Fruit fly (Drosophila melanogaster) whole organism, embryonic: ENCODE results near the gene Pp1alpha-96A.

Experiments
- ATbp ChIP-seq: fragments of 200-800 bp; sonication (Bioruptor generic); optimal IDR thresholded peaks from 2 replicates; lab custom pipeline; 2017; ENCODE audit warnings: missing biosample characterization, mild to moderate bottlenecking, missing genetic modification characterization, missing genetic modification reagents
- B-H2 ChIP-seq: fragments of 200-800 bp; sonication (Bioruptor generic); optimal IDR thresholded peaks from 2 replicates; lab custom pipeline; 2018; ENCODE audit warnings: missing biosample characterization, mild to moderate bottlenecking, missing genetic modification characterization
- Bteb2 ChIP-seq: fragments of 200-800 bp; sonication (Bioruptor generic); optimal IDR thresholded peaks from 2 replicates; lab custom pipeline; 2016; ENCODE audit warnings: missing biosample characterization, missing genetic modification characterization
- CG10267 ChIP-seq: fragments of 200-800 bp; sonication (Bioruptor generic); optimal IDR thresholded peaks from 2 replicates; lab custom pipeline; 2018; ENCODE audit warnings: missing biosample characterization, mild to moderate bottlenecking, missing genetic modification characterization, moderate library complexity
- CG11504 ChIP-seq: fragments of 200-800 bp; sonication (Bioruptor generic); optimal IDR thresholded peaks from 3 replicates; lab custom pipeline; 2019; ENCODE audit warnings: missing biosample characterization, mild to moderate bottlenecking, missing genetic modification characterization, moderate library complexity
- CG12104 ChIP-seq: fragments of 200-800 bp; sonication (Bioruptor generic); optimal IDR thresholded peaks from 3 replicates; lab custom pipeline; 2016; ENCODE audit warnings: missing biosample characterization, missing genetic modification characterization
- CG12155 ChIP-seq: fragments of 200-800 bp; sonication (Bioruptor generic); optimal IDR thresholded peaks from 3 replicates; lab custom pipeline; 2016; ENCODE audit warnings: missing biosample characterization, missing genetic modification characterization
- CG13894 ChIP-seq: fragments of 200-800 bp; sonication (Bioruptor generic); optimal IDR thresholded peaks from 3 replicates; lab custom pipeline; 2018; ENCODE audit warnings: missing biosample characterization, mild to moderate bottlenecking, missing genetic modification characterization, moderate library complexity
- CG14050 ChIP-seq: fragments of 200-800 bp; sonication (Bioruptor generic); IDR thresholded peaks from 3 replicates; pipeline ENCODE4 v1.3.6; 2022; ENCODE audit warnings: missing biosample characterization, missing genetic modification characterization
- CG16813 ChIP-seq: fragments of 200-800 bp; sonication (Bioruptor generic); IDR thresholded peaks from 3 replicates; pipeline ENCODE4 v1.3.6; 2022; ENCODE audit warnings: missing biosample characterization, missing genetic modification characterization; ENCODE audit not compliant: partially characterized antibody
- CG17361 ChIP-seq: fragments of 200-800 bp; sonication (Bioruptor generic); IDR thresholded peaks from 3 replicates; pipeline ENCODE4 v1.3.6; 2022; ENCODE audit warnings: missing biosample characterization, missing genetic modification characterization
- CG30403 ChIP-seq: fragments of 200-800 bp; sonication (Bioruptor generic); optimal IDR thresholded peaks from 3 replicates; lab custom pipeline; 2016; ENCODE audit warnings: missing biosample characterization, missing genetic modification characterization
- CG33557 ChIP-seq: fragments of 200-800 bp; sonication (Bioruptor generic); optimal IDR thresholded peaks from 2 replicates; lab custom pipeline; 2019; ENCODE audit warnings: missing biosample characterization, mild to moderate bottlenecking, missing genetic modification characterization, moderate library complexity
- CG4328 ChIP-seq: fragments of 200-800 bp; sonication (Bioruptor generic); optimal IDR thresholded peaks from 3 replicates; lab custom pipeline; 2017; ENCODE audit warnings: missing biosample characterization, missing genetic modification reagents, missing genetic modification characterization
- CG4424 ChIP-seq: fragments of 200-800 bp; sonication (Bioruptor generic); optimal IDR thresholded peaks from 3 replicates; lab custom pipeline; 2016; ENCODE audit warnings: missing biosample characterization, missing genetic modification characterization
- CG7786 ChIP-seq: fragments of 200-800 bp; sonication (Bioruptor generic); optimal IDR thresholded peaks from 2 replicates; lab custom pipeline; 2016; ENCODE audit warnings: missing biosample characterization, missing genetic modification characterization
- CG8924 ChIP-seq: fragments of 200-800 bp; optimal IDR thresholded peaks from 3 replicates; lab custom pipeline; 2019; ENCODE audit warnings: missing biosample characterization, mild to moderate bottlenecking, missing genetic modification characterization, moderate library complexity
- CG9609 ChIP-seq: fragments of 200-800 bp; sonication (Bioruptor generic); optimal IDR thresholded peaks from 3 replicates; lab custom pipeline; 2016; ENCODE audit warnings: missing biosample characterization, missing genetic modification characterization
- CG9727 ChIP-seq: fragments of 200-800 bp; sonication (Bioruptor generic); optimal IDR thresholded peaks from 3 replicates; lab custom pipeline; 2017; ENCODE audit warnings: missing biosample characterization, mild to moderate bottlenecking, missing genetic modification characterization
- CkIIα-i1 ChIP-seq: fragments of 200-800 bp; sonication (Bioruptor generic); IDR thresholded peaks from 2 replicates; pipeline ENCODE4 v1.3.6; 2022; ENCODE audit warnings: missing biosample characterization, missing genetic modification characterization
- D19B ChIP-seq: fragments of 200-800 bp; sonication (Bioruptor generic); optimal IDR thresholded peaks from 2 replicates; lab custom pipeline; 2017; ENCODE audit warnings: missing biosample characterization, mild to moderate bottlenecking, missing genetic modification characterization
- Dfd ChIP-seq, 2 experiments: fragments of >200 bp; optimal IDR thresholded peaks; 2 replicates each; lab custom pipeline; 2017; ENCODE audit warnings: missing biosample characterization in 2 of 2, missing genetic modification characterization in 2 of 2
- Elba2 ChIP-seq: fragments of 200-800 bp; sonication (Bioruptor generic); optimal IDR thresholded peaks from 3 replicates; lab custom pipeline; 2016; ENCODE audit warnings: missing biosample characterization, missing genetic modification characterization
- HHEX ChIP-seq: fragments of 200-800 bp; sonication (Bioruptor generic); optimal IDR thresholded peaks from 3 replicates; lab custom pipeline; 2017; ENCODE audit warnings: missing biosample characterization, mild to moderate bottlenecking, missing genetic modification characterization, missing genetic modification reagents
- Hmx ChIP-seq: fragments of 200-800 bp; sonication (Bioruptor generic); optimal IDR thresholded peaks from 2 replicates; lab custom pipeline; 2016; ENCODE audit warnings: missing biosample characterization, missing genetic modification characterization
- Max ChIP-seq: fragments of 200-800 bp; sonication (Bioruptor generic); optimal IDR thresholded peaks from 2 replicates; lab custom pipeline; 2016; ENCODE audit warnings: missing biosample characterization, mild to moderate bottlenecking, missing genetic modification characterization
- Neu2 ChIP-seq: fragments of 200-800 bp; sonication (Bioruptor generic); optimal IDR thresholded peaks from 3 replicates; lab custom pipeline; 2016; ENCODE audit warnings: missing biosample characterization, missing genetic modification characterization, borderline replicate concordance
- Nf-YA ChIP-seq: fragments of 200-800 bp; sonication (Bioruptor generic); IDR thresholded peaks from 2 replicates; pipeline ENCODE4 v1.3.6; 2022; ENCODE audit warnings: missing biosample characterization, missing genetic modification characterization
- PHDP ChIP-seq: fragments of 200-800 bp; sonication (Bioruptor generic); optimal IDR thresholded peaks from 3 replicates; lab custom pipeline; 2018; ENCODE audit warnings: missing biosample characterization, mild to moderate bottlenecking, missing genetic modification characterization, moderate library complexity
- Six4 ChIP-seq: fragments of 200-800 bp; sonication (Bioruptor generic); optimal IDR thresholded peaks from 2 replicates; lab custom pipeline; 2016; ENCODE audit warnings: missing biosample characterization, missing genetic modification characterization
- Sox100B ChIP-seq: fragments of 200-800 bp; sonication (Bioruptor generic); optimal IDR thresholded peaks from 3 replicates; lab custom pipeline; 2018; ENCODE audit warnings: missing biosample characterization, mild to moderate bottlenecking, missing genetic modification characterization
- Sry-β ChIP-seq: fragments of 200-800 bp; sonication (Bioruptor generic); optimal IDR thresholded peaks from 2 replicates; lab custom pipeline; 2018; ENCODE audit warnings: missing biosample characterization, mild to moderate bottlenecking, missing genetic modification characterization, moderate library complexity
- Sry-δ ChIP-seq: fragments of 200-800 bp; sonication (Bioruptor generic); optimal IDR thresholded peaks from 2 replicates; lab custom pipeline; 2016; ENCODE audit warnings: missing biosample characterization, missing genetic modification characterization
- Tbp ChIP-seq: fragments of >200 bp; optimal IDR thresholded peaks from 2 replicates; lab custom pipeline; 2018; ENCODE audit warnings: missing biosample characterization, missing genetic modification characterization
- ac ChIP-seq: fragments of 200-800 bp; sonication (Bioruptor generic); optimal IDR thresholded peaks from 3 replicates; lab custom pipeline; 2017; ENCODE audit warnings: missing biosample characterization, mild to moderate bottlenecking, missing genetic modification characterization
- crp ChIP-seq, 2 experiments: fragments of 200-800 bp; sonication (Bioruptor generic); optimal IDR thresholded peaks; 2 replicates in 1 of 2; 3 replicates in 1 of 2; lab custom pipeline; 2017; ENCODE audit warnings: missing biosample characterization in 2 of 2, missing genetic modification characterization in 2 of 2, mild to moderate bottlenecking in 1 of 2, moderate library complexity in 1 of 2
- dati ChIP-seq: fragments of 200-800 bp; sonication (Bioruptor generic); IDR thresholded peaks from 2 replicates; pipeline ENCODE4 v1.3.6; 2022; ENCODE audit warnings: missing biosample characterization, missing genetic modification characterization
- eyg ChIP-seq: fragments of 200-800 bp; sonication (Bioruptor generic); optimal IDR thresholded peaks from 3 replicates; lab custom pipeline; 2016; ENCODE audit warnings: missing biosample characterization, missing genetic modification characterization
- fd64A ChIP-seq: fragments of 200-800 bp; sonication (Bioruptor generic); optimal IDR thresholded peaks from 3 replicates; lab custom pipeline; 2018; ENCODE audit warnings: missing biosample characterization, mild to moderate bottlenecking, missing genetic modification characterization
- fru ChIP-seq: fragments of >200 bp; optimal IDR thresholded peaks from 2 replicates; lab custom pipeline; 2017
- gcm ChIP-seq: fragments of 200-800 bp; sonication (Bioruptor generic); optimal IDR thresholded peaks from 2 replicates; lab custom pipeline; 2019; ENCODE audit warnings: missing biosample characterization, mild to moderate bottlenecking, missing genetic modification characterization, moderate library complexity
- hbn ChIP-seq: fragments of 200-800 bp; sonication (Bioruptor generic); IDR thresholded peaks from 2 replicates; pipeline ENCODE4 v1.3.6; 2022; ENCODE audit warnings: missing biosample characterization, missing genetic modification characterization; ENCODE audit not compliant: partially characterized antibody
- hth ChIP-seq: fragments of >200 bp; optimal IDR thresholded peaks from 2 replicates; lab custom pipeline; 2017; ENCODE audit warnings: inconsistent platforms
- oc ChIP-seq: fragments of 200-800 bp; sonication (Bioruptor generic); optimal IDR thresholded peaks from 2 replicates; lab custom pipeline; 2018; ENCODE audit warnings: missing biosample characterization, mild to moderate bottlenecking, missing genetic modification characterization, moderate library complexity
- prd ChIP-seq, 3 experiments: fragments of >200 bp in 2 of 3; fragments of 200-800 bp in 1 of 3; sonication (Bioruptor generic) in 1 of 3; optimal IDR thresholded peaks in 2 of 3; IDR thresholded peaks in 1 of 3; 2 replicates in 2 of 3; 3 replicates in 1 of 3; pipeline versions ENCODE4 v1.3.6 to Lab custom; 2017 to 2022; ENCODE audit warnings: missing biosample characterization in 1 of 3, missing genetic modification characterization in 1 of 3
- pros ChIP-seq: fragments of 200-800 bp; sonication (Bioruptor generic); optimal IDR thresholded peaks from 3 replicates; lab custom pipeline; 2019; ENCODE audit warnings: missing biosample characterization, mild to moderate bottlenecking, missing genetic modification characterization, moderate library complexity
- ro ChIP-seq: fragments of 200-800 bp; sonication (Bioruptor generic); IDR thresholded peaks from 2 replicates; pipeline ENCODE4 v1.3.6; 2022; ENCODE audit warnings: missing biosample characterization, missing genetic modification characterization
- slbo ChIP-seq: fragments of 200-800 bp; sonication (Bioruptor generic); IDR thresholded peaks from 2 replicates; pipeline ENCODE4 v1.3.6; 2022; ENCODE audit warnings: missing biosample characterization, missing genetic modification characterization
- stc ChIP-seq: fragments of 200-800 bp; sonication (Bioruptor generic); IDR thresholded peaks from 2 replicates; pipeline ENCODE4 v1.3.6; 2022; ENCODE audit warnings: missing biosample characterization, missing genetic modification characterization
- tio ChIP-seq: fragments of 200-800 bp; sonication (Bioruptor generic); optimal IDR thresholded peaks from 2 replicates; lab custom pipeline; 2017; ENCODE audit warnings: missing biosample characterization, missing genetic modification characterization, inconsistent platforms

Gene Pp1alpha-96A

dm6 chr3R:24565748-24566239, 47.7 kb downstream of the Pp1alpha-96A start (continued):
- no peak for TF ChIP-seq CG7786 (GFP tag; lab: Kevin White, UChicago)
- TF ChIP-seq D19B (GFP tag; lab: Kevin White, UChicago) = no peak
- no peak for TF ChIP-seq prd (optimal IDR thresholded peaks at IDR 0.05; lab: Kevin White, UChicago)
- no peak for TF ChIP-seq prd (GFP tag; IDR thresholded peaks at IDR 0.05; lab: Robert Waterston, UW)
- TF ChIP-seq CG8924 = peak; percentile 75
- no peak for TF ChIP-seq ac (GFP tag; lab: Kevin White, UChicago)
- TF ChIP-seq B-H2 (GFP tag; lab: Kevin White, UChicago) = peak; percentile 89
- peak; percentile 43 for TF ChIP-seq CG11504
- TF ChIP-seq hth (lab: Kevin White, UChicago) = no peak
- TF ChIP-seq CkIIα-i1 (GFP tag; lab: Robert Waterston, UW) = no peak
- no peak for TF ChIP-seq CG30403 (GFP tag; lab: Kevin White, UChicago)
- TF ChIP-seq CG9727 (GFP tag; lab: Kevin White, UChicago) = peak; percentile 12
- no peak for TF ChIP-seq Bteb2 (GFP tag; lab: Kevin White, UChicago)
- TF ChIP-seq CG12104 (GFP tag; lab: Kevin White, UChicago) = peak; percentile 47
- peak; percentile 15 for TF ChIP-seq Max (GFP tag; lab: Kevin White, UChicago)
- peak; percentile 24 for TF ChIP-seq CG4424 (GFP tag; lab: Kevin White, UChicago)
- TF ChIP-seq CG17361 (GFP tag; lab: Robert Waterston, UW) = peak; percentile 30; the same call in 1 of the 3 replicates
- TF ChIP-seq Elba2 (GFP tag; lab: Kevin White, UChicago) = no peak
- TF ChIP-seq CG9609 (GFP tag; lab: Kevin White, UChicago) = no peak
- TF ChIP-seq tio (GFP tag; lab: Kevin White, UChicago) = peak; percentile 2
- no peak for TF ChIP-seq CG16813 (GFP tag; lab: Robert Waterston, UW)
- TF ChIP-seq HHEX (GFP tag; lab: Kevin White, UChicago) = peak; percentile 59
- no peak for TF ChIP-seq CG12155 (GFP tag; lab: Kevin White, UChicago)
- peak; percentile 37 for TF ChIP-seq Sox100B (GFP tag; lab: Kevin White, UChicago)
- TF ChIP-seq fd64A (GFP tag; lab: Kevin White, UChicago) = peak; percentile 61
- peak; percentile 82 for TF ChIP-seq CG4328 (GFP tag; lab: Kevin White, UChicago)
- no peak for TF ChIP-seq Sry-δ
- TF ChIP-seq gcm (GFP tag; lab: Kevin White, UChicago) = peak; percentile 76
- peak; percentile 15 for TF ChIP-seq pros (GFP tag; lab: Kevin White, UChicago)
- peak; percentile 86 for TF ChIP-seq ATbp (GFP tag; lab: Kevin White, UChicago)
- TF ChIP-seq slbo = no peak
- no peak for TF ChIP-seq Six4 (GFP tag; lab: Kevin White, UChicago)
- TF ChIP-seq CG33557 (GFP tag; lab: Kevin White, UChicago) = peak; percentile 40
- no peak for TF ChIP-seq eyg
- TF ChIP-seq CG10267 = peak; percentile 11
- peak; percentile 34; the same call in 1 of the 2 replicates for TF ChIP-seq hbn
- TF ChIP-seq fru (lab: Kevin White, UChicago) = no peak
- no peak for TF ChIP-seq Hmx (GFP tag; lab: Kevin White, UChicago)
- peak; percentile 56 for TF ChIP-seq oc (tag; lab: Kevin White, UChicago)
- TF ChIP-seq dati = no peak
- TF ChIP-seq CG14050 (GFP tag; lab: Robert Waterston, UW) = 0 out of 3 replicates have a peak, but pooled peaks have one; percentile 36
- peak in 1 of 2 experiments; percentile 66 for TF ChIP-seq crp (GFP tag; optimal IDR thresholded peaks at IDR 0.05; lab: Kevin White, UChicago)
- peak; percentile 69 for TF ChIP-seq PHDP (tag; lab: Kevin White, UChicago)
- TF ChIP-seq ro (GFP tag; lab: Robert Waterston, UW) = no peak
- TF ChIP-seq Sry-β (GFP tag; lab: Kevin White, UChicago) = no peak
- TF ChIP-seq CG13894 (tag; lab: Kevin White, UChicago) = peak; percentile 93
- no peak for TF ChIP-seq Tbp (GFP tag; lab: Kevin White, UChicago)
- TF ChIP-seq Dfd (GFP tag; optimal IDR thresholded peaks at IDR 0.05; lab: Kevin White, UChicago) = no peak
- TF ChIP-seq Neu2 (GFP tag; lab: Kevin White, UChicago) = no peak
- no peak; the same call in 1 of the 2 replicates for TF ChIP-seq stc (GFP tag; lab: Robert Waterston, UW)
- peak; percentile 19; the same call in 1 of the 2 replicates for TF ChIP-seq Nf-YA (GFP tag; lab: Robert Waterston, UW)
